Worm (Caenorhabditis elegans) whole organism, mixed stage, embryonic: Measurements from ENCODE around the gene C04A11.5.

ENCODE experiments used
- ces-1 ChIP-seq: fragments of 150-350 bp; optimal IDR thresholded peaks from 2 replicates; lab custom pipeline; 2014; ENCODE audit warnings: missing biosample characterization, missing genetic modification reagents, missing genetic modification characterization
- elt-3 ChIP-seq: fragments of 150-350 bp; optimal IDR thresholded peaks from 2 replicates; lab custom pipeline; 2014; ENCODE audit warnings: missing biosample characterization, missing genetic modification characterization
- lin-13 ChIP-seq: fragments of 150-350 bp; optimal IDR thresholded peaks from 2 replicates; lab custom pipeline; 2014; ENCODE audit warnings: missing biosample characterization, missing genetic modification characterization
- lsy-2 ChIP-seq: fragments of 150-350 bp; optimal IDR thresholded peaks from 2 replicates; lab custom pipeline; 2014; ENCODE audit warnings: missing biosample characterization, missing genetic modification characterization
- nhr-12 ChIP-seq: fragments of 150-350 bp; optimal IDR thresholded peaks from 2 replicates; lab custom pipeline; 2014; ENCODE audit warnings: missing biosample characterization, missing genetic modification characterization
- nhr-28 ChIP-seq: fragments of 150-350 bp; optimal IDR thresholded peaks from 2 replicates; lab custom pipeline; 2014; ENCODE audit warnings: missing biosample characterization, missing genetic modification characterization
- nhr-76 ChIP-seq: sonication (generic microtip); optimal IDR thresholded peaks from 2 replicates; lab custom pipeline; 2017; ENCODE audit warnings: missing biosample characterization, missing genetic modification characterization
- pha-4 ChIP-seq: fragments of 150-350 bp; optimal IDR thresholded peaks from 2 replicates; lab custom pipeline; 2018; ENCODE audit warnings: missing biosample characterization, missing genetic modification reagents, missing genetic modification characterization
- unc-39 ChIP-seq: fragments of 150-350 bp; optimal IDR thresholded peaks from 2 replicates; lab custom pipeline; 2014; ENCODE audit warnings: missing biosample characterization, missing genetic modification characterization
- unc-62 ChIP-seq: fragments of 150-350 bp; optimal IDR thresholded peaks from 2 replicates; lab custom pipeline; 2014; ENCODE audit warnings: missing biosample characterization, missing genetic modification reagents, missing genetic modification characterization
- zip-8 ChIP-seq: fragments of 150-350 bp; optimal IDR thresholded peaks from 2 replicates; lab custom pipeline; 2014; ENCODE audit warnings: missing biosample characterization, missing genetic modification characterization
- ztf-11 ChIP-seq: fragments of 150-350 bp; optimal IDR thresholded peaks from 2 replicates; lab custom pipeline; 2014; ENCODE audit warnings: missing biosample characterization, missing genetic modification characterization

DNA sequence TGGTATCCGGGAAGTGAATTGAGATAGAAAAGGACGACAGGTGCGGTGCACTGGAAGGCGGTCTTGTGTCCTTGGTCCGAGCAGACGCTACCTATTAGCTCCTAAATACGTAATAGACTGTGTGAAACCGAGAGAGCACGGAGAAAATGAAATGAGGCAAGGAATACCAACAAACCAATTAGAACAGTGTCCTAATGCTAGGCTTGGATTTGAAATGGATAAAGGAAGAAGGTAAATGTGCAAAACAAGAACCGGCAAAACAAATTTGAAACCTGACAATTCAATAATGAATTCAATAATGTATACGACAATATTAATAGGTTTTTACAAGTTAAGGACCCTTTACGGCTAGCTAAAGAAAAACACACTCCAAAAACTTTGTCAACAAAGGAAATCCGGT, 4.3 kb downstream of the C04A11.5 start, which contains the start of gene C04A11.2:
- TF ChIP-seq nhr-76 (tag; lab: Kevin White, UChicago) (no peak), lin-13 (no peak), elt-3 (tag; lab: Kevin White, UChicago) (no peak), ces-1 (peak; percentile 65), unc-39 (tag; lab: Kevin White, UChicago) (no peak), nhr-28 (tag; lab: Kevin White, UChicago) (no peak), pha-4 (tag; lab: Kevin White, UChicago) (no peak), nhr-12 (tag; lab: Kevin White, UChicago) (no peak), unc-62 (GFP tag; lab: Kevin White, UChicago) (no peak), zip-8 (tag; lab: Kevin White, UChicago) (no peak), ztf-11 (tag; lab: Kevin White, UChicago) (no peak), lsy-2 (tag; lab: Kevin White, UChicago) (no peak)
